Fruit fly (Drosophila melanogaster) whole organism, embryonic: ENCODE data around the gene LanB1.
A peak's percentile ranks its signal among the peaks of the same experiment; 100 is the strongest.

Source experiments
- Adf1 ChIP-seq: fragments of 200-800 bp; sonication (Bioruptor generic); IDR thresholded peaks from 2 replicates; pipeline ENCODE4 v1.3.6; 2022; ENCODE audit warnings: missing biosample characterization, missing genetic modification characterization
- Aef1 ChIP-seq: fragments of 200-800 bp; sonication (Bioruptor generic); IDR thresholded peaks from 3 replicates; pipeline ENCODE4 v1.3.6; 2022; ENCODE audit warnings: missing biosample characterization, missing genetic modification characterization
- B-H1 ChIP-seq: fragments of 200-800 bp; sonication (Bioruptor generic); IDR thresholded peaks from 3 replicates; pipeline ENCODE4 v1.3.6; 2022; ENCODE audit warnings: missing biosample characterization, missing genetic modification characterization
- B-H2 ChIP-seq: fragments of 200-800 bp; sonication (Bioruptor generic); optimal IDR thresholded peaks from 2 replicates; lab custom pipeline; 2018; ENCODE audit warnings: missing biosample characterization, mild to moderate bottlenecking, missing genetic modification characterization
- C15 ChIP-seq: fragments of 200-800 bp; sonication (Bioruptor generic); IDR thresholded peaks from 3 replicates; pipeline ENCODE4 v1.3.6; 2022; ENCODE audit warnings: missing biosample characterization, missing genetic modification characterization
- CG10147 ChIP-seq: fragments of 200-800 bp; sonication (Bioruptor generic); optimal IDR thresholded peaks from 2 replicates; lab custom pipeline; 2019; ENCODE audit warnings: missing biosample characterization, mild to moderate bottlenecking, missing genetic modification characterization, moderate library complexity
- CG10979 ChIP-seq: fragments of 200-800 bp; sonication (Bioruptor generic); optimal IDR thresholded peaks from 2 replicates; lab custom pipeline; 2018; ENCODE audit warnings: missing biosample characterization, mild to moderate bottlenecking, missing genetic modification characterization, moderate library complexity
- CG11247 ChIP-seq: fragments of 200-800 bp; sonication (Bioruptor generic); IDR thresholded peaks from 2 replicates; pipeline ENCODE4 v1.3.6; 2022; ENCODE audit warnings: missing biosample characterization, missing genetic modification characterization
- CG11504 ChIP-seq: fragments of 200-800 bp; sonication (Bioruptor generic); optimal IDR thresholded peaks from 3 replicates; lab custom pipeline; 2019; ENCODE audit warnings: missing biosample characterization, mild to moderate bottlenecking, missing genetic modification characterization, moderate library complexity
- CG12071 ChIP-seq: fragments of 200-800 bp; sonication (Bioruptor generic); optimal IDR thresholded peaks from 3 replicates; lab custom pipeline; 2018; ENCODE audit warnings: missing biosample characterization, mild to moderate bottlenecking, missing genetic modification characterization
- CG12155 ChIP-seq: fragments of 200-800 bp; sonication (Bioruptor generic); optimal IDR thresholded peaks from 3 replicates; lab custom pipeline; 2016; ENCODE audit warnings: missing biosample characterization, missing genetic modification characterization
- CG12219 ChIP-seq: fragments of 200-800 bp; sonication (Bioruptor generic); optimal IDR thresholded peaks from 3 replicates; lab custom pipeline; 2018; ENCODE audit warnings: missing biosample characterization, mild to moderate bottlenecking, missing genetic modification characterization
- CG12659 ChIP-seq: fragments of 200-800 bp; sonication (Bioruptor generic); optimal IDR thresholded peaks from 3 replicates; lab custom pipeline; 2017; ENCODE audit warnings: mild to moderate bottlenecking, missing biosample characterization, missing genetic modification reagents, missing genetic modification characterization
- CG13123 ChIP-seq: fragments of 200-800 bp; sonication (Bioruptor generic); optimal IDR thresholded peaks from 2 replicates; lab custom pipeline; 2016; ENCODE audit warnings: missing biosample characterization, missing genetic modification characterization
- CG13287 ChIP-seq: fragments of 200-800 bp; sonication (Bioruptor generic); IDR thresholded peaks from 2 replicates; pipeline ENCODE4 v1.3.6; 2022; ENCODE audit warnings: missing biosample characterization, missing genetic modification characterization; ENCODE audit not compliant: partially characterized antibody
- CG15514 ChIP-seq: fragments of 200-800 bp; sonication (Bioruptor generic); optimal IDR thresholded peaks from 3 replicates; lab custom pipeline; 2017; ENCODE audit warnings: missing biosample characterization, missing genetic modification characterization, mild to moderate bottlenecking, moderate library complexity, missing genetic modification reagents
- CG15696 ChIP-seq: fragments of 200-800 bp; sonication (Bioruptor generic); optimal IDR thresholded peaks from 2 replicates; lab custom pipeline; 2019; ENCODE audit warnings: missing biosample characterization, mild to moderate bottlenecking, missing genetic modification characterization, moderate library complexity
- CG1647 ChIP-seq: fragments of 200-800 bp; sonication (Bioruptor generic); optimal IDR thresholded peaks from 3 replicates; lab custom pipeline; 2016; ENCODE audit warnings: missing biosample characterization, missing genetic modification characterization
- CG1792 ChIP-seq: fragments of 200-800 bp; sonication (Bioruptor generic); optimal IDR thresholded peaks from 2 replicates; lab custom pipeline; 2016; ENCODE audit warnings: missing biosample characterization, missing genetic modification characterization
- CG18011 ChIP-seq: fragments of 200-800 bp; sonication (Bioruptor generic); optimal IDR thresholded peaks from 2 replicates; lab custom pipeline; 2017; ENCODE audit warnings: missing biosample characterization, missing genetic modification characterization, mild to moderate bottlenecking, moderate library complexity, missing genotype
- CG2129 ChIP-seq: fragments of 200-800 bp; sonication (Bioruptor generic); IDR thresholded peaks from 2 replicates; pipeline ENCODE4 v1.3.6; 2022; ENCODE audit warnings: missing biosample characterization, missing genetic modification characterization; ENCODE audit not compliant: partially characterized antibody
- CG33557 ChIP-seq: fragments of 200-800 bp; sonication (Bioruptor generic); optimal IDR thresholded peaks from 2 replicates; lab custom pipeline; 2019; ENCODE audit warnings: missing biosample characterization, mild to moderate bottlenecking, missing genetic modification characterization, moderate library complexity
- CG3838 ChIP-seq: fragments of 200-800 bp; sonication (Bioruptor generic); optimal IDR thresholded peaks from 3 replicates; lab custom pipeline; 2016; ENCODE audit warnings: missing biosample characterization, missing genetic modification characterization
- CG4730 ChIP-seq: fragments of 200-800 bp; sonication (Bioruptor generic); IDR thresholded peaks from 2 replicates; pipeline ENCODE4 v1.3.6; 2022; ENCODE audit warnings: missing biosample characterization, missing genetic modification characterization
- CG6683 ChIP-seq: fragments of 200-800 bp; sonication (Bioruptor generic); optimal IDR thresholded peaks from 2 replicates; lab custom pipeline; 2017; ENCODE audit warnings: missing biosample characterization, mild to moderate bottlenecking, missing genetic modification characterization, missing genetic modification reagents
- CG7372 ChIP-seq: fragments of 200-800 bp; sonication (Bioruptor generic); IDR thresholded peaks from 2 replicates; pipeline ENCODE4 v1.3.6; 2022; ENCODE audit warnings: missing biosample characterization, missing genetic modification characterization
- CG7839 ChIP-seq: fragments of 200-800 bp; sonication (Bioruptor generic); optimal IDR thresholded peaks from 3 replicates; lab custom pipeline; 2018; ENCODE audit warnings: missing biosample characterization, mild to moderate bottlenecking, missing genetic modification characterization, moderate library complexity
- CG9932 ChIP-seq: fragments of 200-800 bp; sonication (Bioruptor generic); IDR thresholded peaks from 2 replicates; pipeline ENCODE4 v1.3.6; 2022; ENCODE audit warnings: missing biosample characterization, missing genetic modification characterization
- Dll ChIP-seq: fragments of 200-800 bp; sonication (Bioruptor generic); IDR thresholded peaks from 4 replicates; pipeline ENCODE4 v1.3.6; 2022; ENCODE audit warnings: missing biosample characterization, missing genetic modification characterization; ENCODE audit not compliant: partially characterized antibody
- NFAT ChIP-seq: fragments of 200-800 bp; sonication (Bioruptor generic); IDR thresholded peaks from 2 replicates; pipeline ENCODE4 v1.3.6; 2022; ENCODE audit warnings: missing biosample characterization, missing genetic modification characterization
- Optix ChIP-seq: fragments of 200-800 bp; sonication (Bioruptor generic); IDR thresholded peaks from 3 replicates; pipeline ENCODE4 v1.3.6; 2022; ENCODE audit warnings: missing biosample characterization, missing genetic modification characterization
- Rx ChIP-seq: fragments of 200-800 bp; sonication (Bioruptor generic); IDR thresholded peaks from 2 replicates; pipeline ENCODE4 v1.3.6; 2022; ENCODE audit warnings: missing biosample characterization, missing genetic modification characterization
- Tbp ChIP-seq: fragments of >200 bp; optimal IDR thresholded peaks from 2 replicates; lab custom pipeline; 2018; ENCODE audit warnings: missing biosample characterization, missing genetic modification characterization
- Vsx1 ChIP-seq: fragments of 200-800 bp; sonication (Bioruptor generic); optimal IDR thresholded peaks from 2 replicates; lab custom pipeline; 2017; ENCODE audit warnings: missing biosample characterization, mild to moderate bottlenecking, missing genetic modification characterization, missing genetic modification reagents
- Xbp1 ChIP-seq: fragments of 200-800 bp; sonication (Bioruptor generic); optimal IDR thresholded peaks from 3 replicates; lab custom pipeline; 2016; ENCODE audit warnings: missing biosample characterization, mild to moderate bottlenecking, missing genetic modification characterization
- chif ChIP-seq, 2 experiments: fragments of 200-800 bp; sonication (Bioruptor generic); optimal IDR thresholded peaks; 3 replicates each; lab custom pipeline; 2016; ENCODE audit warnings: missing biosample characterization in 2 of 2, missing genetic modification characterization in 2 of 2
- chn ChIP-seq: fragments of 200-800 bp; sonication (Bioruptor generic); optimal IDR thresholded peaks from 2 replicates; lab custom pipeline; 2016; ENCODE audit warnings: missing biosample characterization, missing genetic modification characterization
- dm ChIP-seq: fragments of 200-800 bp; sonication (Bioruptor generic); optimal IDR thresholded peaks from 3 replicates; lab custom pipeline; 2016; ENCODE audit warnings: missing biosample characterization, missing genetic modification characterization
- esg ChIP-seq: fragments of 200-800 bp; sonication (Bioruptor generic); conservative IDR thresholded peaks from 2 replicates; pipeline ENCODE4 v1.3.6; 2022; ENCODE audit warnings: missing biosample characterization, missing genetic modification characterization
- eve ChIP-seq, 2 experiments: fragments of >200 bp; optimal IDR thresholded peaks; 2 replicates each; lab custom pipeline; 2017; ENCODE audit warnings: missing biosample characterization in 2 of 2, missing genetic modification characterization in 2 of 2
- ken ChIP-seq: fragments of 200-800 bp; sonication (Bioruptor generic); IDR thresholded peaks from 3 replicates; pipeline ENCODE4 v1.3.6; 2022; ENCODE audit warnings: missing biosample characterization, missing genetic modification characterization
- nerfin-2 ChIP-seq: fragments of 200-800 bp; sonication (Bioruptor generic); IDR thresholded peaks from 2 replicates; pipeline ENCODE4 v1.3.6; 2022; ENCODE audit warnings: missing biosample characterization, missing genetic modification characterization; ENCODE audit not compliant: partially characterized antibody
- sens ChIP-seq: fragments of 200-800 bp; sonication (Bioruptor generic); peaks from one replicate; lab custom pipeline; 2016; ENCODE audit warnings: missing biosample characterization, missing genetic modification characterization
- sens-2 ChIP-seq: fragments of 200-800 bp; sonication (Bioruptor generic); IDR thresholded peaks from 2 replicates; pipeline ENCODE4 v1.3.6; 2022; ENCODE audit warnings: missing biosample characterization, missing genetic modification characterization
- shn ChIP-seq: fragments of 200-800 bp; sonication (Bioruptor generic); optimal IDR thresholded peaks from 3 replicates; lab custom pipeline; 2016; ENCODE audit warnings: missing biosample characterization, missing genetic modification characterization
- sim ChIP-seq: fragments of 200-800 bp; sonication (Bioruptor generic); IDR thresholded peaks from 2 replicates; pipeline ENCODE4 v1.3.6; 2022; ENCODE audit warnings: missing biosample characterization, missing genetic modification characterization
- sisA ChIP-seq: fragments of 200-800 bp; sonication (Bioruptor generic); IDR thresholded peaks from 2 replicates; pipeline ENCODE4 v1.3.6; 2022; ENCODE audit warnings: missing biosample characterization, missing genetic modification characterization
- sob ChIP-seq: fragments of 200-800 bp; sonication (Bioruptor generic); IDR thresholded peaks from 2 replicates; pipeline ENCODE4 v1.3.6; 2022; ENCODE audit warnings: missing biosample characterization, missing genetic modification characterization
- vvl ChIP-seq: fragments of 200-800 bp; sonication (Bioruptor generic); IDR thresholded peaks from 2 replicates; pipeline ENCODE4 v1.3.6; 2022; ENCODE audit warnings: missing biosample characterization, missing genetic modification characterization
- zf30C ChIP-seq: fragments of 200-800 bp; sonication (Bioruptor generic); optimal IDR thresholded peaks from 3 replicates; lab custom pipeline; 2018; ENCODE audit warnings: missing biosample characterization, mild to moderate bottlenecking, missing genetic modification characterization

Gene LanB1

DNA sequence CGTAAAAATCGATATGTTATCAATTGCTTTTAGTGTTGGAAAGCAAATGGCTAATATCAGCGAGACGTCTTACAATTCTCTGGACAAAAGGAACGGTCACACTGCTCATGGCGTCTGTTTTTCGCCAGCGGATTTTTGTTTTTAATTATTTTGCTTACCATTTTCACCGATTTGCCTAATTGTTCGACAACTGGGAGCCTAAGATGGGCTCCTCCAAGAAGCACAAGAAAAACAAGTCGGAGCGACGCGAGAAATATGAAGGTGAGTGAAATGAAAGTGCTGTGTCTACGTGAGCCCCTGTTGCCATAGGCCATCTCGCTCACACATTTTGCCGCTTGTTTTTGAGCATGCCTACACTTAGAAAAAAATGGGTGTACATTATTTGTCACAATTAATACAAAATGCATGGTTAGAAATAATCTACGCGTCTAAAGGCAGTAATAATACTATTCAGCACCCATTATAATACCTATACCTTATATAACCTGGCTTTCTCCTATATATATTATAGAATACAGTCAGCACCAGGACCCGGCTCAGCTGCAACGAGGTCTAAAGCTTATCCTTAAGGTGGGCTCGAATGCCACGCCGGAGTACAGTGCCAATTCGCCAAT is 28.3 kb upstream of the LanB1 start, which contains the start of gene Brd7-9:
Brd7-9 (plus strand) TSS at position 78 of the 614 bp plus-strand sequence.
- TF ChIP-seq sens (GFP tag; lab: Kevin White, UChicago) (peak; percentile 94), Xbp1 (GFP tag; lab: Kevin White, UChicago) (peak; percentile 78), CG12155 (peak; percentile 98), sens-2 (GFP tag; lab: Robert Waterston, UW) (peak; percentile 74; the same call in 1 of the 2 replicates), CG7372 (GFP tag; lab: Robert Waterston, UW) (peak; percentile 24; the same call in 1 of the 2 replicates), CG15696 (tag; lab: Kevin White, UChicago) (no peak), CG4730 (GFP tag; lab: Robert Waterston, UW) (peak; percentile 60), zf30C (GFP tag; lab: Kevin White, UChicago) (peak; percentile 87), CG6683 (GFP tag; lab: Kevin White, UChicago) (peak; percentile 57), CG1792 (GFP tag; lab: Kevin White, UChicago) (peak; percentile 26), sim (GFP tag; lab: Robert Waterston, UW) (peak; percentile 67), sisA (GFP tag; lab: Robert Waterston, UW) (peak; percentile 54), CG9932 (GFP tag; lab: Robert Waterston, UW) (peak; percentile 73), Aef1 (peak; percentile 60), CG12659 (GFP tag; lab: Kevin White, UChicago) (peak; percentile 62), CG11504 (peak; percentile 71), Tbp (GFP tag; lab: Kevin White, UChicago) (no peak), CG13123 (peak; percentile 21), CG3838 (GFP tag; lab: Kevin White, UChicago) (peak; percentile 44), CG2129 (GFP tag; lab: Robert Waterston, UW) (no peak), shn (peak; percentile 11), B-H2 (no peak), vvl (peak; percentile 93), CG10979 (tag; lab: Kevin White, UChicago) (peak; percentile 73), Optix (GFP tag; lab: Robert Waterston, UW) (peak; percentile 68; the same call in 2 of the 3 replicates), CG12219 (GFP tag; lab: Kevin White, UChicago) (peak; percentile 81), C15 (GFP tag; lab: Robert Waterston, UW) (peak; percentile 63; the same call in 1 of the 3 replicates), nerfin-2 (GFP tag; lab: Robert Waterston, UW) (0 out of 2 replicates have a peak, but pooled peaks have one; percentile 40), CG7839 (tag; lab: Kevin White, UChicago) (peak; percentile 78), dm (GFP tag; lab: Kevin White, UChicago) (peak; percentile 56), B-H1 (peak; percentile 77), Dll (GFP tag; lab: Robert Waterston, UW) (peak; percentile 69), CG15514 (GFP tag; lab: Kevin White, UChicago) (peak; percentile 57), CG11247 (GFP tag; lab: Robert Waterston, UW) (peak; percentile 80), CG10147 (peak; percentile 21), NFAT (GFP tag; lab: Robert Waterston, UW) (peak; percentile 84), chif (GFP tag; optimal IDR thresholded peaks at IDR 0.05; lab: Kevin White, UChicago) (peak; percentile 50), Vsx1 (GFP tag; lab: Kevin White, UChicago) (peak; percentile 56), CG1647 (GFP tag; lab: Kevin White, UChicago) (no peak), chn (GFP tag; lab: Kevin White, UChicago) (peak; percentile 57), eve (GFP tag; optimal IDR thresholded peaks at IDR 0.05; lab: Kevin White, UChicago) (no peak), Rx (GFP tag; lab: Robert Waterston, UW) (peak; percentile 50; the same call in 1 of the 2 replicates), CG18011 (peak; percentile 47), CG13287 (GFP tag; lab: Robert Waterston, UW) (peak; percentile 65), CG33557 (GFP tag; lab: Kevin White, UChicago) (no peak), sob (peak; percentile 79), Adf1 (GFP tag; lab: Robert Waterston, UW) (peak; percentile 39; the same call in 1 of the 2 replicates), ken (GFP tag; lab: Robert Waterston, UW) (peak; percentile 72; the same call in 2 of the 3 replicates), esg (peak; percentile 63), CG12071 (GFP tag; lab: Kevin White, UChicago) (peak; percentile 86)
